Worm (Caenorhabditis elegans) whole organism, L2 larva: Measurements from ENCODE around the gene C55A6.10.

Source experiments
- blmp-1 ChIP-seq: sonication (generic microtip); optimal IDR thresholded peaks from 2 replicates; lab custom pipeline; 2017; ENCODE audit warnings: missing genetic modification characterization, mild to moderate bottlenecking, missing compliant biosample characterization, antibody characterized with exemption, moderate library complexity; ENCODE audit not compliant: insufficient read depth
- lin-39 ChIP-seq: fragments of 150-350 bp; optimal IDR thresholded peaks from 2 replicates; lab custom pipeline; 2014; ENCODE audit warnings: missing biosample characterization, missing genetic modification reagents, missing genetic modification characterization
- mdl-1 ChIP-seq, 2 experiments: fragments of 150-350 bp in 1 of 2; sonication (generic microtip) in 1 of 2; optimal IDR thresholded peaks; 2 replicates each; lab custom pipeline; 2017; ENCODE audit warnings: missing biosample characterization in 2 of 2, missing genetic modification characterization in 2 of 2
- nhr-12 ChIP-seq: fragments of 150-350 bp; optimal IDR thresholded peaks from 2 replicates; lab custom pipeline; 2014; ENCODE audit warnings: missing biosample characterization, missing genetic modification characterization
- nhr-25 ChIP-seq: fragments of 150-350 bp; sonication (generic microtip); optimal IDR thresholded peaks from 3 replicates; lab custom pipeline; 2014; ENCODE audit warnings: missing biosample characterization, missing genetic modification characterization
- nhr-6 ChIP-seq: fragments of 150-350 bp; optimal IDR thresholded peaks from 2 replicates; lab custom pipeline; 2014; ENCODE audit warnings: missing biosample characterization, missing genetic modification characterization
- skn-1 ChIP-seq: sonication (generic microtip); optimal IDR thresholded peaks from 2 replicates; lab custom pipeline; 2017; ENCODE audit warnings: missing biosample characterization, missing genetic modification characterization

ce11 chrV:11543564-11543963 lies 38.4 kb downstream of the C55A6.10 start, which contains the start of gene F38B7.2:
- TF ChIP-seq nhr-25 (tag; lab: Kevin White, UChicago) (peak; percentile 86), blmp-1 (peak; percentile 65), skn-1 (tag; lab: Kevin White, UChicago) (no peak), nhr-6 (tag; lab: Kevin White, UChicago) (no peak), lin-39 (no peak), nhr-12 (tag; lab: Kevin White, UChicago) (no peak), mdl-1 (tag; optimal IDR thresholded peaks at IDR 0.05; lab: Kevin White, UChicago) (no peak)
